Worm (Caenorhabditis elegans) whole organism, L4/young adult: ENCODE results near the gene srh-296.

Experiments used
- W03F9.2 ChIP-seq: fragments of 150-350 bp; optimal IDR thresholded peaks from 2 replicates; lab custom pipeline; 2014; ENCODE audit warnings: missing biosample characterization, missing genetic modification characterization
- dao-5 ChIP-seq: sonication (generic microtip); optimal IDR thresholded peaks from 2 replicates; lab custom pipeline; 2016; ENCODE audit warnings: missing genotype, missing genetic modification characterization, moderate library complexity, missing compliant biosample characterization
- him-1 ChIP-seq: sonication (generic microtip); optimal IDR thresholded peaks from 2 replicates; lab custom pipeline; 2016; ENCODE audit warnings: missing genotype, missing genetic modification reagents, missing genetic modification characterization, missing compliant biosample characterization

Gene srh-296

ce11 chrV:17810053-17810452, at the start of gene srh-296:
TSS of gene srh-296 (plus strand) at chrV:17810353.
- no peak for TF ChIP-seq him-1 (tag; lab: Kevin White, UChicago)
- TF ChIP-seq W03F9.2 (tag; lab: Kevin White, UChicago) = no peak
- no peak for TF ChIP-seq dao-5

- no peak for TF ChIP-seq W03F9.2 (tag; lab: Kevin White, UChicago)
Measured at ce11 chrV:17765077-17765476, 45.1 kb upstream of the srh-296 start, which contains the start of the genes C47A10.16 and srh-283. TSS of gene C47A10.16 (minus strand) at chrV:17765177. TSS of gene srh-283 (plus strand) at chrV:17765348.

- TF ChIP-seq dao-5 (no peak), him-1 (tag; lab: Kevin White, UChicago) (no peak), W03F9.2 (tag; lab: Kevin White, UChicago) (no peak)
Measured at ce11 chrV:17767249-17767648, 42.9 kb upstream of the srh-296 start, which contains the start of gene srh-284. TSS of gene srh-284 (plus strand) at chrV:17767549.

- no peak for TF ChIP-seq dao-5
- no peak for TF ChIP-seq W03F9.2 (tag; lab: Kevin White, UChicago)
- TF ChIP-seq him-1 (tag; lab: Kevin White, UChicago) = no peak
Measured at ce11 chrV:17767768-17768167, 42.4 kb upstream of the srh-296 start.

ce11 chrV:17773108-17773507, 37.0 kb upstream of the srh-296 start, which contains the start of gene sre-21:
TSS of gene sre-21 (minus strand) at chrV:17773208.
- TF ChIP-seq him-1 (tag; lab: Kevin White, UChicago) = no peak
- TF ChIP-seq dao-5 = no peak

ce11 chrV:17777127-17777526, 33.0 kb upstream of the srh-296 start, which contains the start of gene ddo-1:
TSS of gene ddo-1 (minus strand) at chrV:17777227.
- TF ChIP-seq W03F9.2 (tag; lab: Kevin White, UChicago) (no peak), dao-5 (no peak), him-1 (tag; lab: Kevin White, UChicago) (no peak)

ce11 chrV:17777624-17778023, 32.5 kb upstream of the srh-296 start, which contains the start of gene C47A10.12:
TSS of gene C47A10.12 (plus strand) at chrV:17777924.
- TF ChIP-seq W03F9.2 (tag; lab: Kevin White, UChicago) = no peak
- TF ChIP-seq him-1 (tag; lab: Kevin White, UChicago) = no peak
- TF ChIP-seq dao-5 = no peak

ce11 chrV:17780285-17780684, 29.9 kb upstream of the srh-296 start:
- TF ChIP-seq W03F9.2 (tag; lab: Kevin White, UChicago) (no peak), dao-5 (no peak), him-1 (tag; lab: Kevin White, UChicago) (no peak)

- TF ChIP-seq him-1 (tag; lab: Kevin White, UChicago) (no peak), dao-5 (no peak), W03F9.2 (tag; lab: Kevin White, UChicago) (no peak)
Measured at ce11 chrV:17783542-17783941, 26.6 kb upstream of the srh-296 start, which contains the start of gene srab-12. TSS of gene srab-12 (minus strand) at chrV:17783642.

- no peak for TF ChIP-seq W03F9.2 (tag; lab: Kevin White, UChicago)
- TF ChIP-seq dao-5 = no peak
- no peak for TF ChIP-seq him-1 (tag; lab: Kevin White, UChicago)
Measured at ce11 chrV:17784363-17784762, 25.8 kb upstream of the srh-296 start.

ce11 chrV:17790191-17790590, 20.0 kb upstream of the srh-296 start, which contains the start of gene srh-290:
TSS of gene srh-290 (plus strand) at chrV:17790491.
- TF ChIP-seq dao-5 (no peak), him-1 (tag; lab: Kevin White, UChicago) (no peak), W03F9.2 (tag; lab: Kevin White, UChicago) (no peak)

- TF ChIP-seq W03F9.2 (tag; lab: Kevin White, UChicago) (no peak), dao-5 (no peak)
Measured at ce11 chrV:17793986-17794385, 16.2 kb upstream of the srh-296 start, which contains the start of gene srh-289. TSS of gene srh-289 (minus strand) at chrV:17794086.

ce11 chrV:17795655-17796054, 14.5 kb upstream of the srh-296 start, which contains the start of gene srh-288:
TSS of gene srh-288 (minus strand) at chrV:17795755.
- TF ChIP-seq him-1 (tag; lab: Kevin White, UChicago) (no peak), W03F9.2 (tag; lab: Kevin White, UChicago) (no peak), dao-5 (no peak)

ce11 chrV:17798789-17799188, 11.4 kb upstream of the srh-296 start, which contains the start of gene srx-18:
TSS of gene srx-18 (minus strand) at chrV:17798889.
- TF ChIP-seq him-1 (tag; lab: Kevin White, UChicago) = no peak
- TF ChIP-seq dao-5 = no peak
- TF ChIP-seq W03F9.2 (tag; lab: Kevin White, UChicago) = no peak

ce11 chrV:17800538-17800937, 9.6 kb upstream of the srh-296 start, which contains the start of gene srh-287:
TSS of gene srh-287 (plus strand) at chrV:17800838.
- no peak for TF ChIP-seq dao-5
- no peak for TF ChIP-seq him-1 (tag; lab: Kevin White, UChicago)
- TF ChIP-seq W03F9.2 (tag; lab: Kevin White, UChicago) = no peak
